Fruit fly (Drosophila melanogaster) whole organism, prepupa: ENCODE results near the gene Glut3.
A peak's percentile ranks its signal among the peaks of the same experiment; 100 is the strongest.

Experiments used
- Blimp-1 ChIP-seq: fragments of 200-800 bp; sonication (Bioruptor generic); optimal IDR thresholded peaks from 3 replicates; lab custom pipeline; 2017; ENCODE audit warnings: missing biosample characterization, missing genetic modification characterization, mild to moderate bottlenecking, moderate library complexity, missing genetic modification reagents
- CG10631 ChIP-seq: fragments of 200-800 bp; sonication (Bioruptor generic); optimal IDR thresholded peaks from 2 replicates; lab custom pipeline; 2016; ENCODE audit warnings: missing biosample characterization, missing genetic modification characterization
- CG11294 ChIP-seq: fragments of 200-800 bp; sonication (Bioruptor generic); IDR thresholded peaks from 2 replicates; pipeline ENCODE4 v1.3.6; 2022; ENCODE audit warnings: missing biosample characterization, missing genetic modification characterization
- CG11762 ChIP-seq: fragments of 200-800 bp; sonication (Bioruptor generic); optimal IDR thresholded peaks from 3 replicates; lab custom pipeline; 2016; ENCODE audit warnings: missing biosample characterization, missing genetic modification characterization; ENCODE audit not compliant: insufficient read depth
- CG11902 ChIP-seq: fragments of 200-800 bp; sonication (Bioruptor generic); optimal IDR thresholded peaks from 3 replicates; lab custom pipeline; 2016; ENCODE audit warnings: missing biosample characterization, missing genetic modification characterization
- CG1621 ChIP-seq: fragments of 200-800 bp; sonication (Bioruptor generic); optimal IDR thresholded peaks from 3 replicates; lab custom pipeline; 2018; ENCODE audit warnings: missing biosample characterization, mild to moderate bottlenecking, missing genetic modification characterization
- CG3032 ChIP-seq: fragments of 200-800 bp; optimal IDR thresholded peaks from 2 replicates; lab custom pipeline; 2019; ENCODE audit warnings: missing biosample characterization, mild to moderate bottlenecking, missing genetic modification characterization, moderate library complexity
- CG32006 ChIP-seq: fragments of 200-800 bp; sonication (Bioruptor generic); optimal IDR thresholded peaks from 3 replicates; lab custom pipeline; 2017; ENCODE audit warnings: missing biosample characterization, mild to moderate bottlenecking, missing genetic modification characterization
- CG34406 ChIP-seq: fragments of 200-800 bp; sonication (Bioruptor generic); optimal IDR thresholded peaks from 3 replicates; lab custom pipeline; 2016; ENCODE audit warnings: missing biosample characterization, missing genetic modification characterization
- CG3919 ChIP-seq: fragments of 200-800 bp; sonication (Bioruptor generic); optimal IDR thresholded peaks from 3 replicates; lab custom pipeline; 2016; ENCODE audit warnings: missing biosample characterization, missing genetic modification characterization
- CG4318 ChIP-seq: fragments of 200-800 bp; sonication (Bioruptor generic); optimal IDR thresholded peaks from 3 replicates; lab custom pipeline; 2017; ENCODE audit warnings: missing biosample characterization, mild to moderate bottlenecking, missing genetic modification characterization
- CG6163 ChIP-seq: fragments of 200-800 bp; sonication (Bioruptor generic); IDR thresholded peaks from 3 replicates; pipeline ENCODE4 v1.3.6; 2022; ENCODE audit warnings: missing biosample characterization, missing genetic modification characterization
- CG6808 ChIP-seq: fragments of 200-800 bp; sonication (Bioruptor generic); optimal IDR thresholded peaks from 3 replicates; lab custom pipeline; 2017; ENCODE audit warnings: missing biosample characterization, missing genetic modification characterization, mild to moderate bottlenecking, moderate library complexity, missing genetic modification reagents
- CG6854 ChIP-seq: fragments of 200-800 bp; sonication (Bioruptor generic); optimal IDR thresholded peaks from 2 replicates; lab custom pipeline; 2017; ENCODE audit warnings: missing biosample characterization, mild to moderate bottlenecking, missing genetic modification characterization
- CG8632 ChIP-seq: fragments of 200-800 bp; sonication (Bioruptor generic); optimal IDR thresholded peaks from 3 replicates; lab custom pipeline; 2016; ENCODE audit warnings: missing biosample characterization, missing genetic modification characterization
- Eip78C ChIP-seq: fragments of 200-800 bp; sonication (Bioruptor generic); peaks from one replicate; lab custom pipeline; 2016; ENCODE audit warnings: missing biosample characterization, missing genetic modification characterization
- Ets96B ChIP-seq: fragments of 200-800 bp; optimal IDR thresholded peaks from 2 replicates; lab custom pipeline; 2019; ENCODE audit warnings: missing biosample characterization, mild to moderate bottlenecking, missing genetic modification characterization, moderate library complexity
- Hr38 ChIP-seq: sonication (Bioruptor generic); optimal IDR thresholded peaks from 2 replicates; lab custom pipeline; 2016; ENCODE audit warnings: missing biosample characterization, missing genetic modification characterization
- Hr39 ChIP-seq: fragments of 200-800 bp; sonication (Bioruptor generic); optimal IDR thresholded peaks from 2 replicates; lab custom pipeline; 2016; ENCODE audit warnings: missing biosample characterization, missing genetic modification characterization
- Hr4 ChIP-seq: fragments of 200-800 bp; sonication (Bioruptor generic); optimal IDR thresholded peaks from 3 replicates; lab custom pipeline; 2016; ENCODE audit warnings: missing biosample characterization, missing genetic modification characterization
- Met ChIP-seq: fragments of 200-800 bp; sonication (Bioruptor generic); optimal IDR thresholded peaks from 3 replicates; lab custom pipeline; 2016; ENCODE audit warnings: missing biosample characterization, missing genetic modification characterization
- OdsH ChIP-seq: fragments of 200-800 bp; sonication (Bioruptor generic); optimal IDR thresholded peaks from 3 replicates; lab custom pipeline; 2016; ENCODE audit warnings: missing biosample characterization, missing genetic modification characterization
- Sox102F ChIP-seq: fragments of 200-800 bp; sonication (Bioruptor generic); optimal IDR thresholded peaks from 2 replicates; lab custom pipeline; 2016; ENCODE audit warnings: missing biosample characterization, mild to moderate bottlenecking, missing genetic modification characterization
- Sox14 ChIP-seq: fragments of 200-800 bp; sonication (Bioruptor generic); optimal IDR thresholded peaks from 3 replicates; lab custom pipeline; 2016; ENCODE audit warnings: missing biosample characterization, missing genetic modification characterization
- achi ChIP-seq: fragments of 200-800 bp; sonication (Bioruptor generic); optimal IDR thresholded peaks from 3 replicates; lab custom pipeline; 2016; ENCODE audit warnings: missing biosample characterization, missing genetic modification characterization
- cyc ChIP-seq: fragments of 200-800 bp; sonication (Bioruptor generic); optimal IDR thresholded peaks from 3 replicates; lab custom pipeline; 2016; ENCODE audit warnings: missing biosample characterization, missing genetic modification characterization
- dsx ChIP-seq: fragments of 200-800 bp; optimal IDR thresholded peaks from 3 replicates; lab custom pipeline; 2019; ENCODE audit warnings: missing biosample characterization, mild to moderate bottlenecking, missing genetic modification characterization, moderate library complexity; ENCODE audit not compliant: poor library complexity, severe bottlenecking
- eg ChIP-seq: fragments of 200-800 bp; sonication (Bioruptor generic); IDR thresholded peaks from 3 replicates; pipeline ENCODE4 v1.3.6; 2022; ENCODE audit warnings: missing biosample characterization, missing genetic modification characterization
- fd85E ChIP-seq: fragments of 200-800 bp; sonication (Bioruptor generic); optimal IDR thresholded peaks from 3 replicates; lab custom pipeline; 2016; ENCODE audit warnings: missing biosample characterization, missing genetic modification characterization
- fkh ChIP-seq: fragments of 200-800 bp; sonication (Bioruptor generic); optimal IDR thresholded peaks from 3 replicates; lab custom pipeline; 2017; ENCODE audit warnings: missing biosample characterization, mild to moderate bottlenecking, missing genetic modification characterization, moderate library complexity
- lz ChIP-seq: fragments of 200-800 bp; sonication (Bioruptor generic); optimal IDR thresholded peaks from 3 replicates; lab custom pipeline; 2016; ENCODE audit warnings: missing biosample characterization, missing genetic modification characterization
- net ChIP-seq: fragments of 200-800 bp; sonication (Bioruptor generic); optimal IDR thresholded peaks from 3 replicates; lab custom pipeline; 2016; ENCODE audit warnings: missing biosample characterization, missing genetic modification characterization
- pdm3 ChIP-seq: fragments of 200-800 bp; sonication (Bioruptor generic); optimal IDR thresholded peaks from 3 replicates; lab custom pipeline; 2016; ENCODE audit warnings: missing biosample characterization, missing genetic modification characterization
- spab ChIP-seq: fragments of 200-800 bp; sonication (Bioruptor generic); optimal IDR thresholded peaks from 2 replicates; lab custom pipeline; 2017; ENCODE audit warnings: missing biosample characterization, mild to moderate bottlenecking, missing genetic modification characterization, missing genetic modification reagents
- ss ChIP-seq, 2 experiments: fragments of 200-800 bp; sonication (Bioruptor generic); optimal IDR thresholded peaks; 2 replicates in 1 of 2; 3 replicates in 1 of 2; lab custom pipeline; 2017 to 2018; ENCODE audit warnings: mild to moderate bottlenecking in 2 of 2, missing biosample characterization in 2 of 2, missing genetic modification characterization in 2 of 2, moderate library complexity in 1 of 2
- svp ChIP-seq: fragments of 200-800 bp; sonication (Bioruptor generic); peaks from one replicate; lab custom pipeline; 2016; ENCODE audit warnings: missing biosample characterization, missing genetic modification characterization

Glut3 gene

DNA sequence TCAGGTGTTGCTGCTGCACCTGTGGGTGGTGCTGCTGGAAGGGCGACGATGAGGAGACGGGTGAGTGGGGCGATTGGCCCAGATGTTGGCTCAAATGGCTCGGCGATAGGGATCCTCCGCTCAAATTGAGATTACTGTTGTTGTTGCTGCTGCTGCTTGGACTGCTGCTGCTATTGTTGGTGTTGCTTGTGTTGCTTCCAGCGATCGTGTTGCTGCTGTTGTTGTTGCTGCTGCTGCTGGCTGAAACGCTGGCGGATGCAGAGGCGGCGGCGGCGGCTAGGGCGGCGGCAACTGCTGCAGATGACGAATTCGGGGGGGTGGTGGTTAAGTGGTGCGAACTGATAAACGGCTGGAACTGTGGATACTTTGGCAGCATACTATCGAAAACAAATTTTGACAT lies 39.5 kb downstream of the Glut3 start:
- TF ChIP-seq CG34406 (GFP tag; lab: Kevin White, UChicago) (no peak), CG1621 (tag; lab: Kevin White, UChicago) (no peak), cyc (no peak), CG6808 (no peak), CG11902 (GFP tag; lab: Kevin White, UChicago) (no peak), CG32006 (GFP tag; lab: Kevin White, UChicago) (no peak), Sox14 (GFP tag; lab: Kevin White, UChicago) (no peak), net (GFP tag; lab: Kevin White, UChicago) (no peak), Sox102F (GFP tag; lab: Kevin White, UChicago) (no peak), Hr39 (GFP tag; lab: Kevin White, UChicago) (no peak), Blimp-1 (GFP tag; lab: Kevin White, UChicago) (no peak), lz (GFP tag; lab: Kevin White, UChicago) (no peak), CG3919 (no peak)

DNA sequence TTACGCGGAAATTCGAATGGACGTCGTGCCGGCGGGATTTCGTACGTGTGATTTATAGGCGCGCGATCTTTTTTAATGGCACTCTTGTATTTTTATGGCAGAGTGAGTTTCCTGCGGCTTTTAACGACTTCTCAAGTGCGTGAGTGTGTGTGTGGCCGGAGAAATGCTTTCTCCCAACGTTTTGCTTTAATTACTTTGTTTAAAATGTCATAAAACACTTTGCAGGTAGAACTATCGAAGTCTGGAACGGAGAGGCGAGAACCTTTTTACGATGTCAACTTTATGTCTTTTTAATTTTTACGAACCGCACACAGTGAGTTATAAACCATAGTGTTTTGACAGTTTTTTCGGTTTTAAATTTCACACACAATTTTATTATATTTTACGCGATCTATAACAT lies 41.0 kb downstream of the Glut3 start:
- TF ChIP-seq fkh (GFP tag; lab: Kevin White, UChicago) (no peak), CG32006 (GFP tag; lab: Kevin White, UChicago) (no peak), Hr4 (GFP tag; lab: Kevin White, UChicago) (no peak), CG4318 (GFP tag; lab: Kevin White, UChicago) (no peak), CG11902 (GFP tag; lab: Kevin White, UChicago) (no peak), CG11762 (GFP tag; lab: Kevin White, UChicago) (no peak), CG8632 (GFP tag; lab: Kevin White, UChicago) (no peak), Blimp-1 (GFP tag; lab: Kevin White, UChicago) (no peak), lz (GFP tag; lab: Kevin White, UChicago) (no peak), CG3032 (no peak), achi (GFP tag; lab: Kevin White, UChicago) (no peak), fd85E (no peak), svp (GFP tag; lab: Kevin White, UChicago) (no peak), Met (GFP tag; lab: Kevin White, UChicago) (no peak), CG6854 (GFP tag; lab: Kevin White, UChicago) (no peak), CG10631 (no peak), CG6808 (no peak), OdsH (GFP tag; lab: Kevin White, UChicago) (no peak)

DNA sequence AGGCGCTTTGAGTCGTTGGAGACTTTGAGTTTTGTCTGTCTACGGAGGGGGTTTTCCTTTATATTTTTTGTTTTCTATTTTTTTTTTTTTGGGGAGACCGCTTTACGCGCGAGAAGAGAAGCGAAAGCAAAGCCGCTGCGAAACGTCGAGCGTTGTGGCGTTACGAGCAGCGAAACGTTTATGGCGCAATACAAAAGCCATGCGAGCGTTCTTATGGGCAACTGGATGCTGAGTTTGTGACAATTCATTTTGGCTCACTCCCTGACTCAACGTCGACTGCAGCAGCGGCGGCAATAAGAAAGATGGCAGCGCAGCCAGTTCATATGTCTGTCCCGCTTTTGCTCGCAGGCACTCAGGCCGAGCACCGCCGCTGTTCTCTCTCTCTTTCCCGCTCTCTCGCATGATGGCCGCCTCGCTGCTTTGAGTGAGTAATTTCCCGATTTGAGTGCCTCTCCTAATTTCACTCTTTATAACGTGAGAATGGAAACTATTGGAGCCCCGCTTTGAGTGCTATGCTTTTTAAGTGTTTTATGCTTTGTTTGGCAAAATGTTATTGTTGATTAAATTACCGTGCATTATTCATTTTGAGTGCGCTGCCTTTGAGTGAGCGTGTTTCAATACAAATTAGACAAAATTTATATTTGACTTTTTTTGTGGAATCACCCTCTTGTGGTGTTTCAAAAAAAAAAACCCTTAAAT lies 41.9 kb downstream of the Glut3 start, which contains the start of gene abd-A:
TSS of gene abd-A (minus strand) at position 191 of the 699 bp plus-strand sequence.
- TF ChIP-seq Ets96B, result peak; percentile 16
- TF ChIP-seq Hr4 (GFP tag; lab: Kevin White, UChicago), result no peak
- peak; percentile 64; the same call in 2 of the 3 replicates for TF ChIP-seq CG6163
- peak; percentile 22 for TF ChIP-seq CG1621 (tag; lab: Kevin White, UChicago)
- TF ChIP-seq CG11294, result no peak
- no peak for TF ChIP-seq Hr38 (GFP tag; lab: Kevin White, UChicago)
- no peak for TF ChIP-seq ss (GFP tag; optimal IDR thresholded peaks at IDR 0.05; lab: Kevin White, UChicago)
- no peak for TF ChIP-seq CG32006 (GFP tag; lab: Kevin White, UChicago)
- peak; percentile 26 for TF ChIP-seq dsx (GFP tag; lab: Kevin White, UChicago)
- peak; percentile 8 for TF ChIP-seq Eip78C (GFP tag; lab: Kevin White, UChicago)
- peak; percentile 73 for TF ChIP-seq svp (GFP tag; lab: Kevin White, UChicago)
- peak; percentile 49; the same call in 1 of the 3 replicates for TF ChIP-seq eg (GFP tag; lab: Robert Waterston, UW)
- TF ChIP-seq pdm3, result peak; percentile 10
- no peak for TF ChIP-seq spab
